Worm (Caenorhabditis elegans): ENCODE data around the gene prmt-5.

The prmt-5 gene

ce11 chrIII:5273396-5273857 is 43.1 kb downstream of the prmt-5 start, which contains the start of gene ztf-8:
TSS of gene ztf-8 (minus strand) at chrIII:5273471.
- TF ChIP-seq jun-1 (tag; optimal IDR thresholded peaks at IDR 0.05) (no peak), tag-97 (GFP tag; IDR thresholded peaks at IDR 0.05) (no peak), F49E8.2 (tag; optimal IDR thresholded peaks at IDR 0.05; ENCODE audit: borderline replicate concordance) (peak; percentile 81), lim-7 (GFP tag; IDR thresholded peaks at IDR 0.05) (no peak), spr-3 (GFP tag; optimal IDR thresholded peaks at IDR 0.05) (peak; percentile 10), lsy-2 (tag; optimal IDR thresholded peaks at IDR 0.05) (peak in 1 of 2 experiments; percentile 49), ama-1 (optimal IDR thresholded peaks at IDR 0.05) (peak; percentile 9), dmd-6 (GFP tag; IDR thresholded peaks at IDR 0.05) (0 out of 2 replicates have a peak, but pooled peaks have one; percentile 6), daf-16 (GFP tag; optimal IDR thresholded peaks at IDR 0.05) (no peak), daf-16 (tag; optimal IDR thresholded peaks at IDR 0.05) (peak; percentile 0), aha-1 (tag) (peak; percentile 19), lin-13 (GFP tag; optimal IDR thresholded peaks at IDR 0.05) (no peak), Y75B8A.6 (GFP tag; IDR thresholded peaks at IDR 0.05) (peak; percentile 54; the same call in 1 of the 2 replicates), hmg-1.1 (GFP tag; IDR thresholded peaks at IDR 0.05) (0 out of 2 replicates have a peak, but pooled peaks have one; percentile 21), pqm-1 (tag; optimal IDR thresholded peaks at IDR 0.05) (no peak), lin-1 (GFP tag; IDR thresholded peaks at IDR 0.05) (0 out of 2 replicates have a peak, but pooled peaks have one; percentile 36), lir-3 (tag; optimal IDR thresholded peaks at IDR 0.05) (no peak), dve-1 (tag; optimal IDR thresholded peaks at IDR 0.05; ENCODE audit: insufficient read depth) (peak; percentile 11), lin-15B (tag; optimal IDR thresholded peaks at IDR 0.05) (no peak), T26A8.4 (GFP tag; IDR thresholded peaks at IDR 0.05) (peak; percentile 62; the same call in 1 of the 2 replicates), skn-1 (tag; optimal IDR thresholded peaks at IDR 0.05) (no peak), pha-4 (GFP tag; IDR thresholded peaks at IDR 0.05) (peak; percentile 43; the same call in 1 of the 2 replicates), pha-4 (tag; optimal IDR thresholded peaks at IDR 0.05) (no peak), T20F7.1 (GFP tag; optimal IDR thresholded peaks at IDR 0.05) (peak; percentile 3), Y48G9A.11 (GFP tag; IDR thresholded peaks at IDR 0.05) (peak; percentile 65; the same call in 1 of the 2 replicates), dmd-9 (GFP tag; IDR thresholded peaks at IDR 0.05) (no peak), lin-38 (GFP tag; IDR thresholded peaks at IDR 0.05) (peak; percentile 54)

ce11 chrIII:5274250-5274649 is 43.9 kb downstream of the prmt-5 start:
- TF ChIP-seq F26F4.8 (GFP tag; conservative IDR thresholded peaks at IDR 0.05) (no peak), zfp-3 (GFP tag; conservative IDR thresholded peaks at IDR 0.05) (0 out of 2 replicates have a peak, but pooled peaks have one; percentile 27), T26A8.4 (GFP tag; IDR thresholded peaks at IDR 0.05) (0 out of 2 replicates have a peak, but pooled peaks have one; percentile 27), fkh-10 (GFP tag; optimal IDR thresholded peaks at IDR 0.05) (no peak)

- no peak for TF ChIP-seq mxl-2 (GFP tag; conservative IDR thresholded peaks at IDR 0.05)
- TF ChIP-seq nhr-10 (tag; optimal IDR thresholded peaks at IDR 0.05) = no peak
- no peak for TF ChIP-seq madf-9 (GFP tag; conservative IDR thresholded peaks at IDR 0.05)
- peak; percentile 71 for TF ChIP-seq mes-2 (tag; optimal IDR thresholded peaks at IDR 0.05; ENCODE audit: poor library complexity, severe bottlenecking)
- no peak for TF ChIP-seq nhr-6 (tag; optimal IDR thresholded peaks at IDR 0.05)
- no peak for TF ChIP-seq daf-19 (GFP tag; conservative IDR thresholded peaks at IDR 0.05)
- no peak for TF ChIP-seq Y75B8A.6 (GFP tag; IDR thresholded peaks at IDR 0.05)
- no peak for TF ChIP-seq lin-39 (tag; optimal IDR thresholded peaks at IDR 0.05)
- no peak for TF ChIP-seq snpc-1.2 (GFP tag; IDR thresholded peaks at IDR 0.05)
- TF ChIP-seq T20F7.1 (GFP tag; optimal IDR thresholded peaks at IDR 0.05) = no peak
- peak; percentile 25 for TF ChIP-seq rbr-2 (tag; optimal IDR thresholded peaks at IDR 0.05)
- TF ChIP-seq T26A8.4 (GFP tag; IDR thresholded peaks at IDR 0.05) = no peak
- TF ChIP-seq F37D6.2 (tag; optimal IDR thresholded peaks at IDR 0.05) = no peak
- TF ChIP-seq dmd-9 (GFP tag; IDR thresholded peaks at IDR 0.05) = no peak
- no peak for TF ChIP-seq lim-7 (GFP tag; IDR thresholded peaks at IDR 0.05)
- peak; percentile 17 for TF ChIP-seq ztf-7 (tag; optimal IDR thresholded peaks at IDR 0.05)
- TF ChIP-seq aly-2 (tag; optimal IDR thresholded peaks at IDR 0.05) = no peak
- peak; percentile 60 for TF ChIP-seq dpl-1 (GFP tag; optimal IDR thresholded peaks at IDR 0.05)
- TF ChIP-seq unc-130 (GFP tag; optimal IDR thresholded peaks at IDR 0.05) = no peak
- no peak for TF ChIP-seq unc-39 (tag; optimal IDR thresholded peaks at IDR 0.05)
- peak; percentile 10 for TF ChIP-seq hlh-30 (tag; optimal IDR thresholded peaks at IDR 0.05; ENCODE audit: insufficient read depth)
- TF ChIP-seq mxl-3 (GFP tag; optimal IDR thresholded peaks at IDR 0.05) = no peak
Measured at ce11 chrIII:5274715-5275355, 44.5 kb downstream of the prmt-5 start, which contains the start of the genes daf-41 and toc-1. TSS of gene daf-41 (minus strand) at chrIII:5274765. TSS of gene toc-1 (plus strand) at chrIII:5275251.
